Worm (Caenorhabditis elegans): ENCODE data around the gene glb-15.

Gene glb-15

ce11 chrV:11647821-11648220 is 29.7 kb upstream of the glb-15 start:
- TF ChIP-seq aly-2 (tag; optimal IDR thresholded peaks at IDR 0.05) (no peak), lin-11 (tag; optimal IDR thresholded peaks at IDR 0.05) (no peak), nhr-77 (tag; optimal IDR thresholded peaks at IDR 0.05) (no peak), sma-9 (GFP tag; optimal IDR thresholded peaks at IDR 0.05) (peak; percentile 43), sma-9 (tag; optimal IDR thresholded peaks at IDR 0.05) (no peak), nhr-12 (tag; optimal IDR thresholded peaks at IDR 0.05) (no peak), fos-1 (tag; optimal IDR thresholded peaks at IDR 0.05) (peak; percentile 19), ceh-16 (tag; optimal IDR thresholded peaks at IDR 0.05) (no peak), ztf-11 (tag; optimal IDR thresholded peaks at IDR 0.05) (no peak), lsy-2 (tag; optimal IDR thresholded peaks at IDR 0.05) (no peak), nhr-6 (tag; optimal IDR thresholded peaks at IDR 0.05) (no peak), mab-5 (tag; optimal IDR thresholded peaks at IDR 0.05) (no peak), nhr-25 (tag; optimal IDR thresholded peaks at IDR 0.05) (no peak)

- TF ChIP-seq ceh-82 (tag; optimal IDR thresholded peaks at IDR 0.05), result no peak
- no peak for TF ChIP-seq crh-2 (tag; optimal IDR thresholded peaks at IDR 0.05)
- TF ChIP-seq unc-55 (GFP tag; optimal IDR thresholded peaks at IDR 0.05), result no peak
- TF ChIP-seq unc-39 (tag; optimal IDR thresholded peaks at IDR 0.05), result no peak
- no peak for TF ChIP-seq mab-5 (tag; optimal IDR thresholded peaks at IDR 0.05)
- TF ChIP-seq alr-1 (tag; optimal IDR thresholded peaks at IDR 0.05), result no peak
- TF ChIP-seq dmd-4 (tag; optimal IDR thresholded peaks at IDR 0.05), result no peak
- TF ChIP-seq F13H6.1 (tag; optimal IDR thresholded peaks at IDR 0.05), result no peak
- TF ChIP-seq ztf-1 (GFP tag; conservative IDR thresholded peaks at IDR 0.05), result no peak
- TF ChIP-seq ztf-4 (tag; optimal IDR thresholded peaks at IDR 0.05), result no peak
- no peak for TF ChIP-seq sem-4 (tag; optimal IDR thresholded peaks at IDR 0.05)
- no peak for TF ChIP-seq R02D3.7 (tag; optimal IDR thresholded peaks at IDR 0.05)
- no peak for TF ChIP-seq nhr-77 (tag; optimal IDR thresholded peaks at IDR 0.05)
- no peak for TF ChIP-seq Y55F3AM.14 (GFP tag; optimal IDR thresholded peaks at IDR 0.05)
- no peak for TF ChIP-seq nhr-25 (tag; optimal IDR thresholded peaks at IDR 0.05)
- TF ChIP-seq lin-11 (tag; optimal IDR thresholded peaks at IDR 0.05), result no peak
- no peak for TF ChIP-seq nhr-11 (tag; optimal IDR thresholded peaks at IDR 0.05)
- no peak for TF ChIP-seq skn-1 (tag; optimal IDR thresholded peaks at IDR 0.05)
- no peak for TF ChIP-seq unc-62 (GFP tag; optimal IDR thresholded peaks at IDR 0.05)
Measured at ce11 chrV:11645244-11645643, 27.2 kb upstream of the glb-15 start, which contains the start of gene skp-1. TSS of gene skp-1 (plus strand) at chrV:11645481.

- TF ChIP-seq nhr-25 (tag; optimal IDR thresholded peaks at IDR 0.05), result peak; percentile 58
- no peak for TF ChIP-seq nhr-77 (tag; optimal IDR thresholded peaks at IDR 0.05)
- TF ChIP-seq C34F6.9 (tag; optimal IDR thresholded peaks at IDR 0.05), result peak; percentile 91
- peak; percentile 90 for TF ChIP-seq unc-55 (GFP tag; optimal IDR thresholded peaks at IDR 0.05)
- TF ChIP-seq nhr-11 (tag; optimal IDR thresholded peaks at IDR 0.05), result no peak
- no peak for TF ChIP-seq ceh-16 (tag; optimal IDR thresholded peaks at IDR 0.05)
- TF ChIP-seq F13H6.1 (tag; optimal IDR thresholded peaks at IDR 0.05), result peak; percentile 46
- TF ChIP-seq gmeb-1 (tag; optimal IDR thresholded peaks at IDR 0.05), result peak; percentile 59
- no peak for TF ChIP-seq nhr-21 (tag; optimal IDR thresholded peaks at IDR 0.05)
- TF ChIP-seq sma-3 (GFP tag; optimal IDR thresholded peaks at IDR 0.05), result peak; percentile 46
- TF ChIP-seq fos-1 (tag; optimal IDR thresholded peaks at IDR 0.05), result peak; percentile 55
- no peak for TF ChIP-seq lin-39 (tag; optimal IDR thresholded peaks at IDR 0.05)
- TF ChIP-seq crh-2 (tag; optimal IDR thresholded peaks at IDR 0.05), result peak; percentile 68
- TF ChIP-seq ama-1 (optimal IDR thresholded peaks at IDR 0.05), result no peak
- no peak for TF ChIP-seq ztf-4 (tag; optimal IDR thresholded peaks at IDR 0.05)
- TF ChIP-seq lsy-2 (tag; optimal IDR thresholded peaks at IDR 0.05), result peak in 1 of 2 experiments; percentile 77
- TF ChIP-seq nhr-129 (tag; optimal IDR thresholded peaks at IDR 0.05), result peak; percentile 58
- no peak for TF ChIP-seq nhr-23 (tag; optimal IDR thresholded peaks at IDR 0.05)
- no peak for TF ChIP-seq zag-1 (tag; optimal IDR thresholded peaks at IDR 0.05)
- no peak for TF ChIP-seq elt-1 (tag; optimal IDR thresholded peaks at IDR 0.05)
- peak; percentile 69 for TF ChIP-seq sma-9 (GFP tag; optimal IDR thresholded peaks at IDR 0.05)
- no peak for TF ChIP-seq sma-9 (tag; optimal IDR thresholded peaks at IDR 0.05)
- peak; percentile 44 to 75 for TF ChIP-seq mdl-1 (tag; optimal IDR thresholded peaks at IDR 0.05)
- no peak for TF ChIP-seq ztf-1 (GFP tag; conservative IDR thresholded peaks at IDR 0.05)
- peak; percentile 70 for TF ChIP-seq lin-13 (GFP tag; optimal IDR thresholded peaks at IDR 0.05)
Measured at ce11 chrV:11644166-11644565, 26.1 kb upstream of the glb-15 start, which contains the start of gene bir-1. TSS of gene bir-1 (plus strand) at chrV:11644477.
